Fruit fly (Drosophila melanogaster): Measurements from ENCODE around the gene CG5262.

- TF ChIP-seq CrebA (GFP tag; optimal IDR thresholded peaks at IDR 0.05; ENCODE audit: borderline replicate concordance) (no peak), foxo (GFP tag; optimal IDR thresholded peaks at IDR 0.05) (no peak), br (GFP tag; optimal IDR thresholded peaks at IDR 0.05) (no peak), dmrt93B (GFP tag; optimal IDR thresholded peaks at IDR 0.05) (no peak), dl (GFP tag; optimal IDR thresholded peaks at IDR 0.05; ENCODE audit: insufficient read depth in 1 of 2, partially characterized antibody in 2 of 2) (no peak), lola (GFP tag; optimal IDR thresholded peaks at IDR 0.05) (no peak), Jra (GFP tag; optimal IDR thresholded peaks at IDR 0.05) (peak; percentile 11), sv (GFP tag; optimal IDR thresholded peaks at IDR 0.05) (no peak), OdsH (GFP tag; optimal IDR thresholded peaks at IDR 0.05) (no peak), Hr83 (GFP tag; optimal IDR thresholded peaks at IDR 0.05; ENCODE audit: poor library complexity, severe bottlenecking) (no peak)
Measured at dm6 chr3L:20393357-20393756, 36.9 kb downstream of the CG5262 start, which contains the start of gene CG33969.

All from whole organism, wandering third instar larva.